Worm (Caenorhabditis elegans) whole organism, L1 larva: Measurements from ENCODE around the gene C01G5.25.
A peak's percentile ranks its signal among the peaks of the same experiment; 100 is the strongest.

Experiments
- C16A3.4 ChIP-seq: fragments of 150-350 bp; optimal IDR thresholded peaks from 2 replicates; lab custom pipeline; 2014; ENCODE audit warnings: missing biosample characterization, missing genetic modification characterization
- C34B4.2 ChIP-seq: sonication (generic microtip); optimal IDR thresholded peaks from 2 replicates; lab custom pipeline; 2017; ENCODE audit warnings: mild to moderate bottlenecking, missing genetic modification characterization, missing compliant biosample characterization
- F16B12.6 ChIP-seq: fragments of 150-350 bp; optimal IDR thresholded peaks from 2 replicates; lab custom pipeline; 2014; ENCODE audit warnings: missing biosample characterization, missing genetic modification characterization
- aha-1 ChIP-seq: fragments of 150-350 bp; optimal IDR thresholded peaks from 2 replicates; lab custom pipeline; 2014; ENCODE audit warnings: missing biosample characterization, missing genetic modification characterization
- alr-1 ChIP-seq: fragments of 200-800 bp; sonication (Bioruptor generic); optimal IDR thresholded peaks from 2 replicates; lab custom pipeline; 2018; ENCODE audit warnings: borderline replicate concordance, mild to moderate bottlenecking, missing genetic modification characterization, missing compliant biosample characterization
- aly-2 ChIP-seq: fragments of 150-350 bp; optimal IDR thresholded peaks from 2 replicates; lab custom pipeline; 2014; ENCODE audit warnings: missing biosample characterization, missing genetic modification characterization
- ama-1 ChIP-seq: fragments of 150-350 bp; optimal IDR thresholded peaks from 2 replicates; lab custom pipeline; 2014
- blmp-1 ChIP-seq: fragments of 150-350 bp; optimal IDR thresholded peaks from 2 replicates; lab custom pipeline; 2014; ENCODE audit warnings: missing biosample characterization, missing genetic modification characterization
- ces-1 ChIP-seq: fragments of 150-350 bp; optimal IDR thresholded peaks from 2 replicates; lab custom pipeline; 2014; ENCODE audit warnings: missing biosample characterization, missing genetic modification reagents, missing genetic modification characterization
- dpl-1 ChIP-seq, 3 experiments: fragments of 150-350 bp in 2 of 3; sonication (generic microtip) in 1 of 3; optimal IDR thresholded peaks; 2 replicates each; lab custom pipeline; 2014 to 2017; ENCODE audit warnings: missing biosample characterization in 3 of 3, missing genetic modification characterization in 3 of 3, missing genetic modification reagents in 3 of 3
- dsc-1 ChIP-seq: sonication (generic microtip); optimal IDR thresholded peaks from 2 replicates; lab custom pipeline; 2016; ENCODE audit warnings: mild to moderate bottlenecking, missing genetic modification characterization, missing compliant biosample characterization
- efl-1 ChIP-seq, 4 experiments: fragments of 150-350 bp; optimal IDR thresholded peaks in 3 of 4; peaks in 1 of 4; 1 replicate in 1 of 4; 2 replicates in 3 of 4; lab custom pipeline; 2014; ENCODE audit warnings: missing biosample characterization in 2 of 4, missing genetic modification characterization in 2 of 4, missing genetic modification reagents in 2 of 4
- efl-3 ChIP-seq: fragments of 200-800 bp; sonication (Bioruptor generic); optimal IDR thresholded peaks from 2 replicates; lab custom pipeline; 2018; ENCODE audit warnings: mild to moderate bottlenecking, missing genetic modification characterization, missing compliant biosample characterization
- egl-13 ChIP-seq: sonication (generic microtip); optimal IDR thresholded peaks from 2 replicates; lab custom pipeline; 2016; ENCODE audit warnings: missing genotype, missing genetic modification reagents, missing genetic modification characterization, missing compliant biosample characterization
- egl-27 ChIP-seq, 2 experiments: fragments of 150-350 bp in 1 of 2; sonication (generic microtip); optimal IDR thresholded peaks; 3 replicates each; lab custom pipeline; 2017 to 2018; ENCODE audit warnings: missing biosample characterization in 2 of 2, missing genetic modification characterization in 2 of 2, missing genetic modification reagents in 2 of 2
- elt-3 ChIP-seq, 6 experiments: fragments of 150-350 bp in 1 of 6; sonication (generic microtip); optimal IDR thresholded peaks; 2 replicates each; lab custom pipeline; 2017 to 2018; ENCODE audit warnings: missing biosample characterization in 6 of 6, missing genetic modification characterization in 6 of 6, inconsistent platforms in 1 of 6
- ets-5 ChIP-seq: fragments of 200-800 bp; sonication (Bioruptor generic); IDR thresholded peaks from 2 replicates; pipeline ENCODE4 v1.3.6; 2022; ENCODE audit warnings: missing genetic modification characterization, missing compliant biosample characterization
- fkh-4 ChIP-seq: sonication (generic microtip); optimal IDR thresholded peaks from 2 replicates; lab custom pipeline; 2016; ENCODE audit warnings: missing compliant biosample characterization, missing genetic modification characterization, borderline replicate concordance
- fkh-8 ChIP-seq: sonication (generic microtip); optimal IDR thresholded peaks from 2 replicates; lab custom pipeline; 2016; ENCODE audit warnings: mild to moderate bottlenecking, missing genetic modification characterization, missing compliant biosample characterization
- fos-1 ChIP-seq: fragments of 150-350 bp; optimal IDR thresholded peaks from 2 replicates; lab custom pipeline; 2014; ENCODE audit warnings: missing biosample characterization, missing genetic modification characterization
- hlh-17 ChIP-seq: fragments of 200-800 bp; sonication (Bioruptor generic); optimal IDR thresholded peaks from 2 replicates; lab custom pipeline; 2018; ENCODE audit warnings: missing genetic modification characterization, mild to moderate bottlenecking, missing compliant biosample characterization, moderate library complexity, borderline replicate concordance
- hlh-4 ChIP-seq: sonication (generic microtip); optimal IDR thresholded peaks from 2 replicates; lab custom pipeline; 2016; ENCODE audit warnings: mild to moderate bottlenecking, missing genetic modification characterization, missing compliant biosample characterization
- irx-1 ChIP-seq: sonication (generic microtip); optimal IDR thresholded peaks from 2 replicates; lab custom pipeline; 2016; ENCODE audit warnings: missing genetic modification characterization, missing compliant biosample characterization
- isw-1 ChIP-seq: fragments of 200-800 bp; sonication (Bioruptor generic); IDR thresholded peaks from 2 replicates; pipeline ENCODE4 v1.3.6; 2022; ENCODE audit warnings: missing genetic modification characterization, missing compliant biosample characterization
- lin-35 ChIP-seq, 2 experiments: fragments of 150-350 bp; optimal IDR thresholded peaks; 2 replicates each; lab custom pipeline; 2014; ENCODE audit warnings: missing biosample characterization in 2 of 2, missing genetic modification characterization in 2 of 2, missing genetic modification reagents in 2 of 2
- lin-39 ChIP-seq: fragments of 150-350 bp; optimal IDR thresholded peaks from 2 replicates; lab custom pipeline; 2014; ENCODE audit warnings: missing biosample characterization, missing genetic modification reagents, missing genetic modification characterization
- lir-3 ChIP-seq: sonication (generic microtip); optimal IDR thresholded peaks from 2 replicates; lab custom pipeline; 2016; ENCODE audit warnings: mild to moderate bottlenecking, missing genetic modification characterization, moderate library complexity, missing compliant biosample characterization; ENCODE audit not compliant: poor library complexity
- mdl-1 ChIP-seq, 2 experiments: fragments of 150-350 bp; optimal IDR thresholded peaks; 2 replicates each; lab custom pipeline; 2014 to 2017; ENCODE audit warnings: missing biosample characterization in 2 of 2, missing genetic modification characterization in 2 of 2, inconsistent platforms in 1 of 2
- nhr-12 ChIP-seq: sonication (generic microtip); optimal IDR thresholded peaks from 2 replicates; lab custom pipeline; 2017; ENCODE audit warnings: missing biosample characterization, missing genetic modification characterization
- nhr-19 ChIP-seq: fragments of 200-800 bp; sonication (Bioruptor generic); conservative IDR thresholded peaks from 2 replicates; pipeline ENCODE4 v1.3.6; 2022; ENCODE audit warnings: missing genetic modification characterization, missing compliant biosample characterization
- nhr-20 ChIP-seq: sonication (generic microtip); optimal IDR thresholded peaks from 2 replicates; lab custom pipeline; 2016; ENCODE audit warnings: mild to moderate bottlenecking, missing genetic modification characterization, missing compliant biosample characterization
- nhr-47 ChIP-seq: sonication (generic microtip); optimal IDR thresholded peaks from 2 replicates; lab custom pipeline; 2016; ENCODE audit warnings: mild to moderate bottlenecking, missing genetic modification characterization, moderate library complexity, missing compliant biosample characterization
- nhr-71 ChIP-seq: sonication (generic microtip); optimal IDR thresholded peaks from 2 replicates; lab custom pipeline; 2016; ENCODE audit warnings: mild to moderate bottlenecking, missing genetic modification characterization, moderate library complexity, missing compliant biosample characterization
- nhr-76 ChIP-seq: sonication (generic microtip); optimal IDR thresholded peaks from 2 replicates; lab custom pipeline; 2017; ENCODE audit warnings: missing biosample characterization, missing genetic modification characterization
- nhr-84 ChIP-seq: sonication (generic microtip); optimal IDR thresholded peaks from 2 replicates; lab custom pipeline; 2017; ENCODE audit warnings: missing biosample characterization, missing genetic modification characterization
- nhr-85 ChIP-seq: sonication (generic microtip); peaks from one replicate; lab custom pipeline; 2016; ENCODE audit warnings: missing genetic modification characterization, inconsistent platforms, missing compliant biosample characterization
- nhr-90 ChIP-seq: sonication (generic microtip); optimal IDR thresholded peaks from 2 replicates; lab custom pipeline; 2016; ENCODE audit warnings: mild to moderate bottlenecking, missing genetic modification characterization, missing compliant biosample characterization; ENCODE audit not compliant: poor library complexity
- pag-3 ChIP-seq: sonication (generic microtip); optimal IDR thresholded peaks from 2 replicates; lab custom pipeline; 2017; ENCODE audit warnings: missing genetic modification characterization, mild to moderate bottlenecking, missing compliant biosample characterization, antibody characterized with exemption, borderline replicate concordance; ENCODE audit not compliant: insufficient read depth
- pax-3 ChIP-seq: fragments of 200-800 bp; sonication (Bioruptor generic); optimal IDR thresholded peaks from 2 replicates; lab custom pipeline; 2018; ENCODE audit warnings: mild to moderate bottlenecking, missing genetic modification characterization, moderate library complexity, missing compliant biosample characterization
- pqm-1 ChIP-seq: sonication (generic microtip); optimal IDR thresholded peaks from 3 replicates; lab custom pipeline; 2017; ENCODE audit warnings: missing biosample characterization, missing genetic modification characterization
- skn-1 ChIP-seq: fragments of 150-350 bp; optimal IDR thresholded peaks from 2 replicates; lab custom pipeline; 2014; ENCODE audit warnings: missing biosample characterization, missing genetic modification characterization
- snu-23 ChIP-seq: sonication (generic microtip); optimal IDR thresholded peaks from 2 replicates; lab custom pipeline; 2016; ENCODE audit warnings: missing genetic modification characterization, missing compliant biosample characterization
- sptf-1 ChIP-seq: fragments of 150-350 bp; optimal IDR thresholded peaks from 2 replicates; lab custom pipeline; 2014; ENCODE audit warnings: missing biosample characterization, missing genetic modification characterization
- sup-37 ChIP-seq: fragments of 200-800 bp; sonication (Bioruptor generic); optimal IDR thresholded peaks from 2 replicates; lab custom pipeline; 2018; ENCODE audit warnings: mild to moderate bottlenecking, missing genetic modification characterization, missing compliant biosample characterization
- swsn-7 ChIP-seq: sonication (generic microtip); optimal IDR thresholded peaks from 2 replicates; lab custom pipeline; 2016; ENCODE audit warnings: missing genetic modification characterization, missing compliant biosample characterization
- tbx-2 ChIP-seq: sonication (generic microtip); optimal IDR thresholded peaks from 2 replicates; lab custom pipeline; 2016; ENCODE audit warnings: missing genetic modification characterization, missing compliant biosample characterization
- unc-86 ChIP-seq: sonication (generic microtip); optimal IDR thresholded peaks from 2 replicates; lab custom pipeline; 2016; ENCODE audit warnings: missing genetic modification characterization, missing compliant biosample characterization
- unc-98 ChIP-seq: fragments of 200-800 bp; sonication (Bioruptor generic); IDR thresholded peaks from 2 replicates; pipeline ENCODE4 v1.3.6; 2022; ENCODE audit warnings: missing genetic modification characterization, missing compliant biosample characterization
- xbp-1 ChIP-seq: sonication (generic microtip); optimal IDR thresholded peaks from 2 replicates; lab custom pipeline; 2016; ENCODE audit warnings: missing genetic modification characterization, missing compliant biosample characterization
- zag-1 ChIP-seq: fragments of 150-350 bp; optimal IDR thresholded peaks from 2 replicates; lab custom pipeline; 2014; ENCODE audit warnings: missing biosample characterization, missing genetic modification characterization
- zip-4 ChIP-seq: fragments of 200-800 bp; sonication (Bioruptor generic); optimal IDR thresholded peaks from 2 replicates; lab custom pipeline; 2018; ENCODE audit warnings: mild to moderate bottlenecking, missing genetic modification characterization, moderate library complexity, missing compliant biosample characterization

Gene C01G5.25

DNA sequence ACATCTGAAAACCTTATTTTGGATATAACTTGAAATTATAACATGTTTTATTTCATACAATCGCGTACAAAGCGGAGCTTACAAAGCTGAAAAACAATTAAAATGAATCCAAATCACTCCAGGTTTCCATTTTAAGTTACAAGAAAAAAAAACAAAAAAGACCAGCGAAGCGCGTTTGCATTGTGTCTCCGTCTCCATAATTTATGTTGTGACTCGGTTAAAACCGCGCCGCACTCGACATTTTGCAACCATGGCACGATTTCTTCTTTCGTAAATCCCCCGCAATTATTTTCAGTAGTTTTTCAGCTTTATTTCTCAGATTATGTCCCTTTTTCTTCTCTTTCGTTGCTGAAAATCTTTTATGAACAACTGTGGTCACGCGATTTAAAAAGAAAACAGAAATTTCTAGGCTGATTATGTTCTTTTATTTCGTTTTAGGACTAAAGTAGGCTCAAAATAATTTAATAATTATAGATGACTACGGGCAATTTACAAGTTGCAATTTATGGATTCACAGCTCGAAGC is 44.0 kb downstream of the C01G5.25 start, which contains the start of the genes F38A5.2 and dnj-11:
Gene F38A5.2 (minus strand): TSS at position 4 of the 525 bp plus-strand sequence.
Gene dnj-11 (plus strand): TSS at position 475 of the 525 bp plus-strand sequence.
- TF ChIP-seq efl-3 (no peak), nhr-71 (tag; lab: Kevin White, UChicago) (peak; percentile 90), sptf-1 (tag; lab: Kevin White, UChicago) (no peak), xbp-1 (tag; lab: Kevin White, UChicago) (peak; percentile 86), nhr-85 (tag; lab: Kevin White, UChicago) (peak; percentile 92), fkh-8 (tag; lab: Kevin White, UChicago) (peak; percentile 81), irx-1 (tag; lab: Kevin White, UChicago) (peak; percentile 75), efl-1 (optimal IDR thresholded peaks at IDR 0.05; lab: Kevin White, UChicago) (peak; percentile 88 to 90), efl-1 (GFP tag; optimal IDR thresholded peaks at IDR 0.05 in 1 of 2; lab: Kevin White, UChicago) (peak; percentile 83 to 98), ces-1 (GFP tag; lab: Kevin White, UChicago) (no peak), blmp-1 (tag; lab: Kevin White, UChicago) (peak; percentile 72), lin-35 (GFP tag; optimal IDR thresholded peaks at IDR 0.05; lab: Kevin White, UChicago) (peak; percentile 86 to 91), nhr-90 (tag; lab: Kevin White, UChicago) (peak; percentile 84), hlh-4 (tag; lab: Kevin White, UChicago) (no peak), egl-13 (tag; lab: Kevin White, UChicago) (peak; percentile 56), nhr-12 (tag; lab: Kevin White, UChicago) (no peak), snu-23 (GFP tag; lab: Kevin White, UChicago) (peak; percentile 91), swsn-7 (tag; lab: Kevin White, UChicago) (peak; percentile 85), mdl-1 (tag; optimal IDR thresholded peaks at IDR 0.05; lab: Kevin White, UChicago) (peak in 1 of 2 experiments; percentile 76), aha-1 (peak; percentile 13), hlh-17 (GFP tag; lab: Kevin White, UChicago) (no peak), dsc-1 (tag; lab: Kevin White, UChicago) (peak; percentile 75), alr-1 (tag; lab: Kevin White, UChicago) (no peak), fos-1 (tag; lab: Kevin White, UChicago) (peak; percentile 62), isw-1 (GFP tag; lab: Robert Waterston, UW) (peak; percentile 88), unc-98 (GFP tag; lab: Robert Waterston, UW) (no peak), nhr-76 (tag; lab: Kevin White, UChicago) (no peak), lin-39 (tag; lab: Kevin White, UChicago) (peak; percentile 59), nhr-19 (peak; percentile 82), C34B4.2 (tag; lab: Kevin White, UChicago) (no peak), tbx-2 (tag; lab: Kevin White, UChicago) (peak; percentile 86), ets-5 (GFP tag; lab: Robert Waterston, UW) (no peak), pag-3 (tag; lab: Kevin White, UChicago) (peak; percentile 26), fkh-4 (no peak), pax-3 (peak; percentile 48), dpl-1 (GFP tag; optimal IDR thresholded peaks at IDR 0.05; lab: Kevin White, UChicago) (peak; percentile 79 to 86 (median 83)), nhr-20 (tag; lab: Kevin White, UChicago) (peak; percentile 87), F16B12.6 (tag; lab: Kevin White, UChicago) (peak; percentile 60), lir-3 (peak; percentile 66), nhr-84 (tag; lab: Kevin White, UChicago) (peak; percentile 19), zag-1 (tag; lab: Kevin White, UChicago) (no peak), ama-1 (lab: Kevin White, UChicago) (no peak), sup-37 (GFP tag; lab: Kevin White, UChicago) (peak; percentile 7), egl-27 (tag; optimal IDR thresholded peaks at IDR 0.05; lab: Kevin White, UChicago) (no peak), nhr-47 (tag; lab: Kevin White, UChicago) (peak; percentile 88), C16A3.4 (tag; lab: Kevin White, UChicago) (peak; percentile 86), elt-3 (tag; optimal IDR thresholded peaks at IDR 0.05; lab: Kevin White, UChicago) (peak in 2 of 6 experiments; percentile 64 to 89), skn-1 (tag; lab: Kevin White, UChicago) (peak; percentile 90), unc-86 (peak; percentile 80), zip-4 (GFP tag; lab: Kevin White, UChicago) (peak; percentile 58), pqm-1 (tag; lab: Kevin White, UChicago) (no peak), aly-2 (tag; lab: Kevin White, UChicago) (peak; percentile 85)
